Fruit fly (Drosophila melanogaster): ENCODE measurements around the gene Sfp24F.
A peak's percentile ranks its signal among the peaks of the same experiment; 100 is the strongest.

The Sfp24F gene

dm6 chr2L:4458119-4459056, 16.5 kb upstream of the Sfp24F start, which contains the start of gene RpL27A (continued):
- TF ChIP-seq crol (GFP tag; IDR thresholded peaks at IDR 0.05) = peak; percentile 48; the same call in 1 of the 2 replicates
- TF ChIP-seq abd-A (tag; optimal IDR thresholded peaks at IDR 0.05) = no peak
- TF ChIP-seq Hr78 (GFP tag; optimal IDR thresholded peaks at IDR 0.05) = peak in 1 of 2 experiments; percentile 10
- peak; percentile 96 for TF ChIP-seq CG7987 (GFP tag; optimal IDR thresholded peaks at IDR 0.05)
- TF ChIP-seq yki (optimal IDR thresholded peaks at IDR 0.05) = no peak
- peak; percentile 73 for TF ChIP-seq ranshi (GFP tag; IDR thresholded peaks at IDR 0.05)
- peak; percentile 6 for TF ChIP-seq ftz-f1 (GFP tag; optimal IDR thresholded peaks at IDR 0.05)
- peak; percentile 81 for TF ChIP-seq PHDP (tag; optimal IDR thresholded peaks at IDR 0.05)
- TF ChIP-seq Hmx (GFP tag; optimal IDR thresholded peaks at IDR 0.05) = peak; percentile 40
- peak; percentile 60 for TF ChIP-seq lilli (GFP tag; optimal IDR thresholded peaks at IDR 0.05)
- peak; percentile 28 for TF ChIP-seq CG4820 (GFP tag; optimal IDR thresholded peaks at IDR 0.05)
- TF ChIP-seq Dll (GFP tag; IDR thresholded peaks at IDR 0.05; ENCODE audit: partially characterized antibody) = peak; percentile 32; the same call in 1 of the 4 replicates
- TF ChIP-seq insv (GFP tag; optimal IDR thresholded peaks at IDR 0.05) = peak in 1 of 2 experiments; percentile 54
- peak; percentile 89 for TF ChIP-seq Dbx (GFP tag; IDR thresholded peaks at IDR 0.05)
- peak; percentile 79 for TF ChIP-seq Asciz (GFP tag; optimal IDR thresholded peaks at IDR 0.05)
- peak; percentile 36 for TF ChIP-seq btn (GFP tag; optimal IDR thresholded peaks at IDR 0.05)
- TF ChIP-seq ken (GFP tag; IDR thresholded peaks at IDR 0.05) = peak; percentile 84
- peak; percentile 80 for TF ChIP-seq gsb-n (tag; optimal IDR thresholded peaks at IDR 0.05)
- 0 out of 3 replicates have a peak, but pooled peaks have one; percentile 52 for TF ChIP-seq CG2889 (GFP tag; IDR thresholded peaks at IDR 0.05)
- peak; percentile 66 for TF ChIP-seq Camta (GFP tag; optimal IDR thresholded peaks at IDR 0.05)
- peak; percentile 86 for TF ChIP-seq otp (GFP tag; IDR thresholded peaks at IDR 0.05)
- peak; percentile 55 for TF ChIP-seq twi (tag; optimal IDR thresholded peaks at IDR 0.05)
- TF ChIP-seq HmgZ (tag; optimal IDR thresholded peaks at IDR 0.05) = peak; percentile 75
- TF ChIP-seq CG17568 (GFP tag; optimal IDR thresholded peaks at IDR 0.05) = no peak
- TF ChIP-seq zfh1 (GFP tag; IDR thresholded peaks at IDR 0.05) = peak; percentile 88
- TF ChIP-seq Usf (GFP tag; optimal IDR thresholded peaks at IDR 0.05) = peak; percentile 69
- no peak for TF ChIP-seq dan (GFP tag; IDR thresholded peaks at IDR 0.05)
- TF ChIP-seq fd3F (GFP tag; optimal IDR thresholded peaks at IDR 0.05) = peak; percentile 68
- TF ChIP-seq CG16863 (GFP tag; optimal IDR thresholded peaks at IDR 0.05) = peak; percentile 62
- TF ChIP-seq CG9609 (GFP tag; optimal IDR thresholded peaks at IDR 0.05) = peak; percentile 48
- TF ChIP-seq sens-2 (GFP tag; IDR thresholded peaks at IDR 0.05) = peak; percentile 82
- peak; percentile 51 for TF ChIP-seq cwo (GFP tag; optimal IDR thresholded peaks at IDR 0.05)
- TF ChIP-seq CG10543 (GFP tag; optimal IDR thresholded peaks at IDR 0.05) = peak; percentile 84
- TF ChIP-seq CG6683 (GFP tag; optimal IDR thresholded peaks at IDR 0.05) = peak; percentile 20
- TF ChIP-seq CG3163 (GFP tag; optimal IDR thresholded peaks at IDR 0.05) = peak; percentile 58
- TF ChIP-seq kay (GFP tag; optimal IDR thresholded peaks at IDR 0.05) = peak; percentile 34
- peak; percentile 71; the same call in 2 of the 3 replicates for TF ChIP-seq B-H1 (GFP tag; IDR thresholded peaks at IDR 0.05)
- no peak for TF ChIP-seq danr (GFP tag; IDR thresholded peaks at IDR 0.05)
- TF ChIP-seq al (GFP tag; IDR thresholded peaks at IDR 0.05) = peak; percentile 71
- no peak for TF ChIP-seq hkb (optimal IDR thresholded peaks at IDR 0.05)
- TF ChIP-seq hkb (GFP tag; IDR thresholded peaks at IDR 0.05) = peak; percentile 81
- peak; percentile 57 for TF ChIP-seq Scr (GFP tag; IDR thresholded peaks at IDR 0.05; ENCODE audit: partially characterized antibody)
- peak; percentile 59 for TF ChIP-seq Sry-δ (GFP tag; optimal IDR thresholded peaks at IDR 0.05)
- peak; percentile 38 for TF ChIP-seq crc (GFP tag; optimal IDR thresholded peaks at IDR 0.05)
- peak; percentile 79 for TF ChIP-seq stc (GFP tag; IDR thresholded peaks at IDR 0.05)
- TF ChIP-seq CG18476 (GFP tag; optimal IDR thresholded peaks at IDR 0.05) = peak; percentile 17
- peak; percentile 49; the same call in 1 of the 2 replicates for TF ChIP-seq dimm (GFP tag; IDR thresholded peaks at IDR 0.05)
- TF ChIP-seq schlank (tag; optimal IDR thresholded peaks at IDR 0.05) = peak; percentile 84

All from whole organism, embryonic.